Worm (Caenorhabditis elegans) whole organism, L2 larva: ENCODE measurements around the gene F48D6.4.
A peak's percentile ranks its signal among the peaks of the same experiment; 100 is the strongest.

Source experiments
- C34F6.9 ChIP-seq: fragments of 150-350 bp; optimal IDR thresholded peaks from 2 replicates; lab custom pipeline; 2014; ENCODE audit warnings: missing biosample characterization, missing genetic modification characterization
- F13H6.1 ChIP-seq: sonication (generic microtip); optimal IDR thresholded peaks from 2 replicates; lab custom pipeline; 2016; ENCODE audit warnings: missing genetic modification characterization, missing compliant biosample characterization
- R02D3.7 ChIP-seq: fragments of 150-350 bp; optimal IDR thresholded peaks from 2 replicates; lab custom pipeline; 2014; ENCODE audit warnings: missing biosample characterization, missing genetic modification characterization
- Y55F3AM.14 ChIP-seq: fragments of 200-800 bp; sonication (Bioruptor generic); optimal IDR thresholded peaks from 2 replicates; lab custom pipeline; 2018; ENCODE audit warnings: mild to moderate bottlenecking, missing genetic modification characterization, missing compliant biosample characterization
- alr-1 ChIP-seq: fragments of 150-350 bp; optimal IDR thresholded peaks from 2 replicates; lab custom pipeline; 2014; ENCODE audit warnings: missing biosample characterization, missing genetic modification characterization
- aly-2 ChIP-seq: fragments of 150-350 bp; optimal IDR thresholded peaks from 2 replicates; lab custom pipeline; 2014; ENCODE audit warnings: missing biosample characterization, missing genetic modification characterization
- ama-1 ChIP-seq: fragments of 150-350 bp; optimal IDR thresholded peaks from 2 replicates; lab custom pipeline; 2018; ENCODE audit warnings: inconsistent platforms
- ceh-82 ChIP-seq: fragments of 150-350 bp; optimal IDR thresholded peaks from 2 replicates; lab custom pipeline; 2014; ENCODE audit warnings: missing biosample characterization, missing genetic modification characterization
- crh-2 ChIP-seq: sonication (generic microtip); optimal IDR thresholded peaks from 2 replicates; lab custom pipeline; 2017; ENCODE audit warnings: missing biosample characterization, missing genetic modification characterization
- elt-1 ChIP-seq: fragments of 150-350 bp; optimal IDR thresholded peaks from 2 replicates; lab custom pipeline; 2014; ENCODE audit warnings: missing biosample characterization, missing genetic modification characterization
- elt-3 ChIP-seq: sonication (generic microtip); optimal IDR thresholded peaks from 2 replicates; lab custom pipeline; 2017; ENCODE audit warnings: missing biosample characterization, missing genetic modification characterization
- fos-1 ChIP-seq: fragments of 150-350 bp; optimal IDR thresholded peaks from 2 replicates; lab custom pipeline; 2014; ENCODE audit warnings: missing biosample characterization, missing genetic modification characterization
- lin-11 ChIP-seq: fragments of 150-350 bp; sonication (generic microtip); optimal IDR thresholded peaks from 2 replicates; lab custom pipeline; 2014; ENCODE audit warnings: missing biosample characterization, missing genetic modification characterization, inconsistent platforms, mixed read lengths
- lin-13 ChIP-seq: fragments of 150-350 bp; optimal IDR thresholded peaks from 2 replicates; lab custom pipeline; 2014; ENCODE audit warnings: missing biosample characterization, missing genetic modification reagents, missing genetic modification characterization
- lsy-2 ChIP-seq, 2 experiments: fragments of 150-350 bp in 1 of 2; sonication (generic microtip) in 1 of 2; optimal IDR thresholded peaks; 2 replicates each; lab custom pipeline; 2014 to 2017; ENCODE audit warnings: missing biosample characterization in 2 of 2, missing genetic modification characterization in 2 of 2
- mab-5 ChIP-seq: fragments of 150-350 bp; optimal IDR thresholded peaks from 2 replicates; lab custom pipeline; 2014; ENCODE audit warnings: missing biosample characterization, missing genetic modification characterization
- mbf-1 ChIP-seq: sonication (generic microtip); optimal IDR thresholded peaks from 2 replicates; lab custom pipeline; 2017; ENCODE audit warnings: missing biosample characterization, missing genetic modification characterization
- mdl-1 ChIP-seq, 2 experiments: fragments of 150-350 bp in 1 of 2; sonication (generic microtip) in 1 of 2; optimal IDR thresholded peaks; 2 replicates each; lab custom pipeline; 2017; ENCODE audit warnings: missing biosample characterization in 2 of 2, missing genetic modification characterization in 2 of 2
- nhr-11 ChIP-seq: fragments of 150-350 bp; optimal IDR thresholded peaks from 2 replicates; lab custom pipeline; 2014; ENCODE audit warnings: missing biosample characterization, missing genetic modification characterization
- nhr-12 ChIP-seq: fragments of 150-350 bp; optimal IDR thresholded peaks from 2 replicates; lab custom pipeline; 2014; ENCODE audit warnings: missing biosample characterization, missing genetic modification characterization
- nhr-129 ChIP-seq: fragments of 150-350 bp; optimal IDR thresholded peaks from 2 replicates; lab custom pipeline; 2014; ENCODE audit warnings: missing biosample characterization, missing genetic modification characterization
- nhr-21 ChIP-seq: fragments of 150-350 bp; optimal IDR thresholded peaks from 2 replicates; lab custom pipeline; 2014; ENCODE audit warnings: missing biosample characterization, missing genetic modification characterization
- nhr-23 ChIP-seq: fragments of 150-350 bp; optimal IDR thresholded peaks from 2 replicates; lab custom pipeline; 2014; ENCODE audit warnings: missing biosample characterization, missing genetic modification reagents, missing genetic modification characterization
- nhr-25 ChIP-seq: fragments of 150-350 bp; sonication (generic microtip); optimal IDR thresholded peaks from 3 replicates; lab custom pipeline; 2014; ENCODE audit warnings: missing biosample characterization, missing genetic modification characterization
- sem-4 ChIP-seq: fragments of 150-350 bp; optimal IDR thresholded peaks from 2 replicates; lab custom pipeline; 2014; ENCODE audit warnings: missing biosample characterization, missing genetic modification reagents, missing genetic modification characterization
- sma-3 ChIP-seq: sonication (generic microtip); optimal IDR thresholded peaks from 2 replicates; lab custom pipeline; 2016; ENCODE audit warnings: missing genetic modification reagents, missing genetic modification characterization, missing compliant biosample characterization
- sma-9 ChIP-seq, 2 experiments: fragments of 150-350 bp in 1 of 2; sonication (generic microtip) in 1 of 2; optimal IDR thresholded peaks; 2 replicates each; lab custom pipeline; 2014 to 2016; ENCODE audit warnings: missing genetic modification characterization in 2 of 2, mild to moderate bottlenecking in 1 of 2, missing biosample characterization in 1 of 2, missing compliant biosample characterization in 1 of 2, missing genetic modification reagents in 1 of 2, moderate library complexity in 1 of 2
- snpc-4 ChIP-seq: fragments of 150-350 bp; optimal IDR thresholded peaks from 2 replicates; lab custom pipeline; 2014; ENCODE audit warnings: missing biosample characterization, missing genetic modification characterization
- unc-39 ChIP-seq: fragments of 150-350 bp; optimal IDR thresholded peaks from 2 replicates; lab custom pipeline; 2014; ENCODE audit warnings: missing biosample characterization, missing genetic modification characterization
- unc-55 ChIP-seq: fragments of 150-350 bp; sonication (generic microtip); optimal IDR thresholded peaks from 3 replicates; lab custom pipeline; 2014; ENCODE audit warnings: missing biosample characterization, missing genetic modification reagents, missing genetic modification characterization
- unc-62 ChIP-seq: fragments of 150-350 bp; optimal IDR thresholded peaks from 2 replicates; lab custom pipeline; 2014; ENCODE audit warnings: missing biosample characterization, missing genetic modification reagents, missing genetic modification characterization
- ztf-1 ChIP-seq: fragments of 200-800 bp; sonication (Bioruptor generic); conservative IDR thresholded peaks from 2 replicates; pipeline ENCODE4 v1.3.6; 2022; ENCODE audit warnings: missing genetic modification characterization, missing compliant biosample characterization
- ztf-11 ChIP-seq: sonication (generic microtip); optimal IDR thresholded peaks from 2 replicates; lab custom pipeline; 2017; ENCODE audit warnings: missing biosample characterization, missing genetic modification characterization
- ztf-4 ChIP-seq: fragments of 150-350 bp; optimal IDR thresholded peaks from 2 replicates; lab custom pipeline; 2014; ENCODE audit warnings: missing biosample characterization, missing genetic modification characterization

F48D6.4 gene

DNA sequence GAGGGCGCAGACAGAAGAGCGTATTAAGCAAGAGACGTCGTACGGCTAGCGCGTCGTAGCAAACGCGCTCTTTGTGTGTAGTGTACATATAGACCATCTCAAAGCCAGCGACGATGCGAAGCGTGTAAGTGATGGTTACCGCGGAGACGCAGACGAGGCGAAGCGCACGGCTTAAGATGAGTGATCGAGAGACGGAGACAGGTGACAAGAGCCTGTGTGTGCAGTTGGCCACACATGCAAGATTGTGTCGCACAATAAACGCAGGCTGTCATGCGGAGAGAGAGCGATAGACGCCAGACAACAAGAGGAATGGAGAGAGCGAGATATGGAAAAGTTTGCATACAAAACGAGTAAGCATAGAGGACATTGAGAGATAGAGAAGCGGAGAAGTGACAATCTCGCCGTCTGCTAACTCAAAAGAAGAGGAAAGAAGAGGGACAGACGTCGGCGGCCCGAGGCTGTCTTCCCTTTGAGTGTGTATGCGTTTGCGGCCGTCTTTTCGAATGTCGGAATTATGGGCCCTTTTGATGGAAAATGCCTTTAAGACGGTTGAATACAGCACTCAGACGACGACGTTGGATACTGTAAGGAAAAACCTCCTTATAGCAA, 24.1 kb downstream of the F48D6.4 start (continued):
- peak; percentile 83 for TF ChIP-seq sma-9 (GFP tag; optimal IDR thresholded peaks at IDR 0.05; lab: Kevin White, UChicago)
- TF ChIP-seq sma-9 (tag; optimal IDR thresholded peaks at IDR 0.05; lab: Kevin White, UChicago) = no peak
- TF ChIP-seq unc-39 (tag; lab: Kevin White, UChicago) = no peak
- TF ChIP-seq sem-4 = peak; percentile 85
- no peak for TF ChIP-seq mbf-1 (tag; lab: Kevin White, UChicago)
- no peak for TF ChIP-seq elt-3 (tag; lab: Kevin White, UChicago)
- TF ChIP-seq lin-11 (tag; lab: Kevin White, UChicago) = peak; percentile 77
- no peak for TF ChIP-seq fos-1 (tag; lab: Kevin White, UChicago)
- peak; percentile 44 to 66 for TF ChIP-seq mdl-1 (tag; optimal IDR thresholded peaks at IDR 0.05; lab: Kevin White, UChicago)
- no peak for TF ChIP-seq ztf-11
- peak; percentile 73 for TF ChIP-seq nhr-129 (tag; lab: Kevin White, UChicago)
- no peak for TF ChIP-seq nhr-12 (tag; lab: Kevin White, UChicago)
- TF ChIP-seq Y55F3AM.14 (GFP tag; lab: Kevin White, UChicago) = peak; percentile 79
- peak; percentile 77 for TF ChIP-seq nhr-25
- peak; percentile 42 for TF ChIP-seq unc-62 (GFP tag; lab: Kevin White, UChicago)
- peak; percentile 94 for TF ChIP-seq sma-3
- TF ChIP-seq unc-55 (GFP tag; lab: Kevin White, UChicago) = peak; percentile 49
- TF ChIP-seq ceh-82 (tag; lab: Kevin White, UChicago) = no peak
- no peak for TF ChIP-seq nhr-23
- no peak for TF ChIP-seq nhr-11
- TF ChIP-seq ztf-1 = no peak
- TF ChIP-seq R02D3.7 (tag; lab: Kevin White, UChicago) = no peak

- peak in 1 of 2 experiments; percentile 68 for TF ChIP-seq lsy-2 (tag; optimal IDR thresholded peaks at IDR 0.05; lab: Kevin White, UChicago)
- TF ChIP-seq F13H6.1 = no peak
- no peak for TF ChIP-seq snpc-4 (tag; lab: Kevin White, UChicago)
- TF ChIP-seq mab-5 (tag; lab: Kevin White, UChicago) = no peak
- TF ChIP-seq sem-4 = no peak
- TF ChIP-seq C34F6.9 (tag; lab: Kevin White, UChicago) = peak; percentile 14
- no peak for TF ChIP-seq ztf-4 (tag; lab: Kevin White, UChicago)
- TF ChIP-seq aly-2 (tag; lab: Kevin White, UChicago) = no peak
- no peak for TF ChIP-seq mdl-1 (tag; optimal IDR thresholded peaks at IDR 0.05; lab: Kevin White, UChicago)
- peak; percentile 74 for TF ChIP-seq fos-1 (tag; lab: Kevin White, UChicago)
- TF ChIP-seq nhr-21 (tag; lab: Kevin White, UChicago) = no peak
- TF ChIP-seq nhr-23 = no peak
- no peak for TF ChIP-seq ama-1
Measured at ce11 chrX:4222200-4222599, 24.8 kb downstream of the F48D6.4 start.

- TF ChIP-seq nhr-11 (no peak), lin-13 (GFP tag; lab: Kevin White, UChicago) (no peak), snpc-4 (tag; lab: Kevin White, UChicago) (no peak), crh-2 (tag; lab: Kevin White, UChicago) (peak; percentile 5), lsy-2 (tag; optimal IDR thresholded peaks at IDR 0.05; lab: Kevin White, UChicago) (peak in 1 of 2 experiments; percentile 5), C34F6.9 (tag; lab: Kevin White, UChicago) (peak; percentile 10), Y55F3AM.14 (GFP tag; lab: Kevin White, UChicago) (no peak), nhr-129 (tag; lab: Kevin White, UChicago) (peak; percentile 48), fos-1 (tag; lab: Kevin White, UChicago) (no peak), R02D3.7 (tag; lab: Kevin White, UChicago) (no peak)
Measured at ce11 chrX:4219487-4219886, 27.5 kb downstream of the F48D6.4 start.

- peak; percentile 8 for TF ChIP-seq unc-55 (GFP tag; lab: Kevin White, UChicago)
- no peak for TF ChIP-seq elt-1 (tag; lab: Kevin White, UChicago)
- TF ChIP-seq lin-11 (tag; lab: Kevin White, UChicago) = no peak
- TF ChIP-seq mdl-1 (tag; optimal IDR thresholded peaks at IDR 0.05; lab: Kevin White, UChicago) = no peak
- TF ChIP-seq sma-9 (GFP tag; optimal IDR thresholded peaks at IDR 0.05; lab: Kevin White, UChicago) = no peak
- TF ChIP-seq sma-9 (tag; optimal IDR thresholded peaks at IDR 0.05; lab: Kevin White, UChicago) = no peak
- TF ChIP-seq nhr-23 = no peak
- TF ChIP-seq crh-2 (tag; lab: Kevin White, UChicago) = peak; percentile 7
- TF ChIP-seq alr-1 (tag; lab: Kevin White, UChicago) = no peak
Measured at ce11 chrX:4218174-4218573, 28.8 kb downstream of the F48D6.4 start, which contains the start of gene W01H2.2. W01H2.2 (minus strand) TSS chrX:4218458.
